Worm (Caenorhabditis elegans) whole organism, L4 larva: ENCODE data around the gene srh-17.

Experiments used
- D1046.2 ChIP-seq: fragments of 200-800 bp; sonication (Bioruptor generic); IDR thresholded peaks from 2 replicates; pipeline ENCODE4 v1.3.6; 2022; ENCODE audit warnings: missing genetic modification characterization, missing compliant biosample characterization
- F10B5.3 ChIP-seq: sonication (generic microtip); optimal IDR thresholded peaks from 2 replicates; lab custom pipeline; 2016; ENCODE audit warnings: mild to moderate bottlenecking, missing genetic modification characterization, missing compliant biosample characterization
- F44E2.7 ChIP-seq: fragments of 200-800 bp; sonication (Bioruptor generic); IDR thresholded peaks from 2 replicates; pipeline ENCODE4 v2.1.2; 2022; ENCODE audit warnings: missing genetic modification characterization, missing compliant biosample characterization
- Y48G9A.11 ChIP-seq: fragments of 200-800 bp; sonication (Bioruptor generic); IDR thresholded peaks from 2 replicates; pipeline ENCODE4 v1.3.6; 2022; ENCODE audit warnings: missing genetic modification reagents, missing genetic modification characterization, missing compliant biosample characterization
- ZK546.5 ChIP-seq, 2 experiments: sonication (generic microtip); optimal IDR thresholded peaks; 2 replicates each; lab custom pipeline; 2017; ENCODE audit warnings: missing biosample characterization in 2 of 2, missing genetic modification characterization in 2 of 2
- aha-1 ChIP-seq: fragments of 150-350 bp; peaks from one replicate; lab custom pipeline; 2014; ENCODE audit warnings: missing biosample characterization, missing genetic modification characterization
- aly-2 ChIP-seq: sonication (generic microtip); optimal IDR thresholded peaks from 2 replicates; lab custom pipeline; 2018; ENCODE audit warnings: missing biosample characterization, missing genetic modification characterization
- arid-1 ChIP-seq: fragments of 200-800 bp; sonication (Bioruptor generic); conservative IDR thresholded peaks from 2 replicates; pipeline ENCODE4 v1.3.6; 2022; ENCODE audit warnings: missing genetic modification reagents, missing genetic modification characterization, missing compliant biosample characterization
- ceh-20 ChIP-seq: fragments of 200-800 bp; sonication (Bioruptor generic); IDR thresholded peaks from 2 replicates; pipeline ENCODE4 v1.3.6; 2022; ENCODE audit warnings: missing genetic modification reagents, missing genetic modification characterization, missing compliant biosample characterization
- ceh-62 ChIP-seq: sonication (generic microtip); optimal IDR thresholded peaks from 2 replicates; lab custom pipeline; 2017; ENCODE audit warnings: missing biosample characterization, missing genetic modification characterization
- ceh-82 ChIP-seq: sonication (generic microtip); optimal IDR thresholded peaks from 2 replicates; lab custom pipeline; 2017; ENCODE audit warnings: missing biosample characterization, missing genetic modification characterization
- ces-1 ChIP-seq: fragments of 150-350 bp; sonication (generic microtip); optimal IDR thresholded peaks from 4 replicates; lab custom pipeline; 2014; ENCODE audit warnings: missing biosample characterization, missing genetic modification reagents, missing genetic modification characterization
- cey-2 ChIP-seq: sonication (generic microtip); optimal IDR thresholded peaks from 3 replicates; lab custom pipeline; 2017; ENCODE audit warnings: missing genetic modification characterization, mild to moderate bottlenecking, missing compliant biosample characterization, antibody characterized with exemption, borderline replicate concordance; ENCODE audit not compliant: insufficient read depth
- ctbp-1 ChIP-seq: fragments of 200-800 bp; sonication (Bioruptor generic); IDR thresholded peaks from 2 replicates; pipeline ENCODE4 v1.3.6; 2022; ENCODE audit warnings: missing genetic modification reagents, missing genetic modification characterization, missing compliant biosample characterization
- daf-12 ChIP-seq: fragments of 150-350 bp; optimal IDR thresholded peaks from 2 replicates; lab custom pipeline; 2014; ENCODE audit warnings: missing biosample characterization, missing genetic modification reagents, missing genetic modification characterization
- daf-8 ChIP-seq: fragments of 200-800 bp; sonication (Bioruptor generic); IDR thresholded peaks from 2 replicates; pipeline ENCODE4 v1.3.6; 2022; ENCODE audit warnings: missing genetic modification characterization, missing compliant biosample characterization
- egl-27 ChIP-seq: sonication (generic microtip); optimal IDR thresholded peaks from 3 replicates; lab custom pipeline; 2017; ENCODE audit warnings: missing biosample characterization, missing genetic modification reagents, missing genetic modification characterization
- fkh-10 ChIP-seq: fragments of 150-350 bp; optimal IDR thresholded peaks from 2 replicates; lab custom pipeline; 2014; ENCODE audit warnings: missing biosample characterization, missing genetic modification reagents, missing genetic modification characterization
- fos-1 ChIP-seq: fragments of 150-350 bp; optimal IDR thresholded peaks from 2 replicates; lab custom pipeline; 2014; ENCODE audit warnings: missing biosample characterization, missing genetic modification characterization
- hif-1 ChIP-seq, 2 experiments: sonication (generic microtip); optimal IDR thresholded peaks; 2 replicates each; lab custom pipeline; 2016 to 2017; ENCODE audit warnings: missing compliant biosample characterization in 2 of 2, missing genetic modification characterization in 2 of 2, missing genetic modification reagents in 2 of 2, missing genotype in 2 of 2, mild to moderate bottlenecking in 1 of 2
- hlh-11 ChIP-seq: fragments of 200-800 bp; sonication (Bioruptor generic); optimal IDR thresholded peaks from 2 replicates; lab custom pipeline; 2018; ENCODE audit warnings: mild to moderate bottlenecking, missing genetic modification characterization, missing compliant biosample characterization
- hlh-30 ChIP-seq: sonication (generic microtip); optimal IDR thresholded peaks from 2 replicates; lab custom pipeline; 2017; ENCODE audit warnings: antibody characterized with exemption, mild to moderate bottlenecking, missing genetic modification characterization, missing compliant biosample characterization; ENCODE audit not compliant: insufficient read depth
- lim-7 ChIP-seq: fragments of 200-800 bp; sonication (Bioruptor generic); IDR thresholded peaks from 2 replicates; pipeline ENCODE4 v1.3.6; 2022; ENCODE audit warnings: missing genetic modification characterization, missing compliant biosample characterization
- lin-38 ChIP-seq: fragments of 200-800 bp; sonication (Bioruptor generic); IDR thresholded peaks from 2 replicates; pipeline ENCODE4 v1.3.6; 2022; ENCODE audit warnings: missing genetic modification reagents, missing genetic modification characterization, missing compliant biosample characterization
- lsy-2 ChIP-seq, 2 experiments: fragments of 150-350 bp in 1 of 2; sonication (generic microtip) in 1 of 2; optimal IDR thresholded peaks; 2 replicates each; lab custom pipeline; 2014 to 2017; ENCODE audit warnings: missing biosample characterization in 2 of 2, missing genetic modification characterization in 2 of 2
- mdl-1 ChIP-seq, 2 experiments: fragments of 150-350 bp in 1 of 2; sonication (generic microtip) in 1 of 2; optimal IDR thresholded peaks; 2 replicates each; lab custom pipeline; 2014 to 2017; ENCODE audit warnings: missing biosample characterization in 2 of 2, missing genetic modification characterization in 2 of 2
- mdt-29 ChIP-seq: fragments of 200-800 bp; sonication (Bioruptor generic); IDR thresholded peaks from 2 replicates; pipeline ENCODE4 v1.3.6; 2022; ENCODE audit warnings: missing genetic modification reagents, missing genetic modification characterization, missing compliant biosample characterization
- mep-1 ChIP-seq: fragments of 150-350 bp; sonication (generic microtip); optimal IDR thresholded peaks from 3 replicates; lab custom pipeline; 2014; ENCODE audit warnings: missing biosample characterization, missing genetic modification characterization
- mxl-2 ChIP-seq: fragments of 200-800 bp; sonication (Bioruptor generic); conservative IDR thresholded peaks from 2 replicates; pipeline ENCODE4 v1.3.6; 2022; ENCODE audit warnings: missing genetic modification reagents, missing genetic modification characterization, missing compliant biosample characterization
- mxl-3 ChIP-seq: fragments of 200-800 bp; sonication (Bioruptor generic); optimal IDR thresholded peaks from 2 replicates; lab custom pipeline; 2018; ENCODE audit warnings: mild to moderate bottlenecking, missing genetic modification characterization, missing compliant biosample characterization
- nhr-102 ChIP-seq: sonication (generic microtip); optimal IDR thresholded peaks from 2 replicates; lab custom pipeline; 2016; ENCODE audit warnings: mild to moderate bottlenecking, missing genetic modification characterization, moderate library complexity, missing compliant biosample characterization
- nhr-237 ChIP-seq: sonication (generic microtip); optimal IDR thresholded peaks from 2 replicates; lab custom pipeline; 2017; ENCODE audit warnings: missing biosample characterization, missing genetic modification characterization
- nhr-28 ChIP-seq: fragments of 150-350 bp; optimal IDR thresholded peaks from 2 replicates; lab custom pipeline; 2014; ENCODE audit warnings: missing biosample characterization, missing genetic modification characterization
- pha-4 ChIP-seq, 2 experiments: fragments of 150-350 bp in 1 of 2; fragments of 200-800 bp in 1 of 2; sonication (Bioruptor generic) in 1 of 2; IDR thresholded peaks in 1 of 2; optimal IDR thresholded peaks in 1 of 2; 2 replicates each; pipeline versions ENCODE4 v1.3.6 to Lab custom; 2014 to 2022; ENCODE audit warnings: missing genetic modification characterization in 2 of 2, missing genetic modification reagents in 2 of 2, missing biosample characterization in 1 of 2, missing compliant biosample characterization in 1 of 2
- snpc-1.2 ChIP-seq: fragments of 200-800 bp; sonication (Bioruptor generic); IDR thresholded peaks from 2 replicates; pipeline ENCODE4 v1.3.6; 2022; ENCODE audit warnings: missing genetic modification reagents, missing genetic modification characterization, missing compliant biosample characterization

srh-17 gene

ce11 chrV:14648825-14649224, 12.3 kb upstream of the srh-17 start:
- TF ChIP-seq pha-4 (GFP tag; IDR thresholded peaks at IDR 0.05; lab: Robert Waterston, UW) (no peak), pha-4 (tag; optimal IDR thresholded peaks at IDR 0.05; lab: Kevin White, UChicago) (no peak), fkh-10 (GFP tag; lab: Kevin White, UChicago) (peak; percentile 63)

DNA sequence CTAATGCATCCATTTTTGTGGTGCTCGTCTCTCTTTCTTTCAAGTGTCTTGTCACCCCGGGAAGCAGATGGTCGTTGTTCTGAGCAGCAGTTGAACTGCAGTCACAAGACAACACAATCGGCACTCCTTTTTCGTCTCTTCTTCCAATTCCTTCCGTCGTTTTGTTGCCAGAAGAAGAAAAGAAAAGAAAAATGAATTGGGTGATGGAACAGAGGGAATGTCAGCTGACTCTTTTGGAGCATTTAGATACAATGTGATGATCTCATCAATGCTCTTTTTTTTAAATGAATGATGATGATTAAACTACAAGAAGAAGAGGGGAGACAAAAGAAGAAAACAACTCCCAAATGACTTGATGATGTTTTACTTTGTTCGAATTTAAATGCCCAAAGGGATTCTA, 11.2 kb upstream of the srh-17 start:
- TF ChIP-seq hlh-30 (tag; lab: Kevin White, UChicago) (peak; percentile 51), F44E2.7 (no peak), daf-12 (tag; lab: Kevin White, UChicago) (no peak), nhr-102 (tag; lab: Kevin White, UChicago) (no peak), fkh-10 (GFP tag; lab: Kevin White, UChicago) (no peak), mdt-29 (GFP tag; lab: Robert Waterston, UW) (no peak), mep-1 (tag; lab: Kevin White, UChicago) (no peak), ceh-62 (tag; lab: Kevin White, UChicago) (no peak), F10B5.3 (tag; lab: Kevin White, UChicago) (no peak), fos-1 (tag; lab: Kevin White, UChicago) (no peak), cey-2 (no peak), lsy-2 (tag; optimal IDR thresholded peaks at IDR 0.05; lab: Kevin White, UChicago) (peak; percentile 11 to 47), Y48G9A.11 (no peak), ceh-20 (GFP tag; lab: Robert Waterston, UW) (peak; percentile 62), D1046.2 (GFP tag; lab: Robert Waterston, UW) (no peak), lin-38 (GFP tag; lab: Robert Waterston, UW) (no peak; the same call in 1 of the 2 replicates), ceh-82 (no peak)

- TF ChIP-seq lim-7 (no peak), ZK546.5 (tag; optimal IDR thresholded peaks at IDR 0.05; lab: Kevin White, UChicago) (no peak), hlh-11 (tag; lab: Kevin White, UChicago) (no peak), D1046.2 (GFP tag; lab: Robert Waterston, UW) (no peak)
Observed at ce11 chrV:14650631-14651030, 10.5 kb upstream of the srh-17 start.

DNA sequence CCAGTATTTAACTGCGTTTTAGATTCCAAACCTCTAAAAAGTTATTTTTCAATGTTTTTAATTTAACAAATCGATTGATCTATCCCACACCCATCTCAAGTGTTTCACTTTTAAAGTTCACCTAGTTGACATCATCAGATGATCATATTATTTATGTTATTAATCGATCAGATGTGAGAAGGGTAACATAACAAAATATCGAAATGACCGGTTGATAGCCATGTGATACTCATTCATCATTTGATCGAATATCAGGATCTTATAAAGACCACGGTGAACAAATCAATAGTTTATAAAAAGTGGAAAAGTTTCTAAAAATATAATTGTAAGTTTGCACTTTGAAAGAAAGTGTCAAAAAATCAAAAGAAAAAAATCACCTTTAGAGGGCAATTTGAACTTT, 5.4 kb upstream of the srh-17 start:
- TF ChIP-seq daf-8 (GFP tag; lab: Robert Waterston, UW) (no peak), nhr-28 (tag; lab: Kevin White, UChicago) (peak; percentile 20), hlh-30 (tag; lab: Kevin White, UChicago) (peak; percentile 70)
- TF ChIP-seq, all 104 proteins: peak for 2

DNA sequence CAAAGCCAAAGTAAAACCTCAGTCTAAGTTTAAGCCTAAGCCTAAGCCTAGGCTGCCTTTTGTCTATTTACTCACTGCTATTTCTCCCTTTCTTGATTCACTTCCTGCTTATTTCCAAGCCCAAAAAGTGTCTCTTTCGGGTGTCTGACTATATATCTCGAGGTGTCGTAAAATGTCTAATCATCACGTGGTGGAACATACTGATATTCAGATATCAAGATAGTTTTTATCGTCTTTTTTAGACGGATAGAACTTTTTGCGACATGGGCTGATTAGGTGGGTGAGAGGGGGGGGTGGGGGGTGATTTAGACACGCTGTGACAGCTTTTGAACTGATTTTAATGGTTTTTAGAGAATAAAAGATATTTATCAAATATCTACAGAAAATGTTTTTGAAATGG, 4.1 kb upstream of the srh-17 start:
- TF ChIP-seq mxl-2 (GFP tag; lab: Robert Waterston, UW) (no peak), hlh-30 (tag; lab: Kevin White, UChicago) (peak; percentile 62), daf-8 (GFP tag; lab: Robert Waterston, UW) (no peak), nhr-28 (tag; lab: Kevin White, UChicago) (peak; percentile 5), mdl-1 (tag; optimal IDR thresholded peaks at IDR 0.05; lab: Kevin White, UChicago) (peak in 1 of 2 experiments; percentile 36), arid-1 (no peak), snpc-1.2 (GFP tag; lab: Robert Waterston, UW) (no peak), egl-27 (tag; lab: Kevin White, UChicago) (no peak), ces-1 (no peak)

ce11 chrV:14658131-14658530, 3.0 kb upstream of the srh-17 start, which contains the start of gene slc-25A29:
Gene slc-25A29, minus strand, starts transcription at chrV:14658175.
- TF ChIP-seq nhr-28 (tag; lab: Kevin White, UChicago) (peak; percentile 19), aly-2 (no peak), nhr-237 (tag; lab: Kevin White, UChicago) (no peak), ZK546.5 (tag; optimal IDR thresholded peaks at IDR 0.05; lab: Kevin White, UChicago) (no peak), aha-1 (tag; lab: Kevin White, UChicago) (no peak), mdl-1 (tag; optimal IDR thresholded peaks at IDR 0.05; lab: Kevin White, UChicago) (peak in 1 of 2 experiments; percentile 4), mxl-3 (GFP tag; lab: Kevin White, UChicago) (peak; percentile 36), ctbp-1 (no peak), hlh-11 (tag; lab: Kevin White, UChicago) (peak; percentile 25), hif-1 (tag; optimal IDR thresholded peaks at IDR 0.05; lab: Kevin White, UChicago) (no peak), hlh-30 (tag; lab: Kevin White, UChicago) (peak; percentile 3)
